Worm (Caenorhabditis elegans) whole organism, L1 larva: ENCODE results near the gene nhr-182.

ENCODE experiments used
- C04F5.9 ChIP-seq: sonication (generic microtip); optimal IDR thresholded peaks from 2 replicates; lab custom pipeline; 2016; ENCODE audit warnings: missing genetic modification characterization, missing compliant biosample characterization
- C34B4.2 ChIP-seq: sonication (generic microtip); optimal IDR thresholded peaks from 2 replicates; lab custom pipeline; 2017; ENCODE audit warnings: mild to moderate bottlenecking, missing genetic modification characterization, missing compliant biosample characterization
- F16B12.6 ChIP-seq: fragments of 150-350 bp; optimal IDR thresholded peaks from 2 replicates; lab custom pipeline; 2014; ENCODE audit warnings: missing biosample characterization, missing genetic modification characterization
- Y116A8C.19 ChIP-seq: sonication (generic microtip); optimal IDR thresholded peaks from 2 replicates; lab custom pipeline; 2016; ENCODE audit warnings: missing compliant biosample characterization, missing genetic modification characterization, borderline replicate concordance
- aha-1 ChIP-seq: fragments of 150-350 bp; optimal IDR thresholded peaks from 2 replicates; lab custom pipeline; 2014; ENCODE audit warnings: missing biosample characterization, missing genetic modification characterization
- alr-1 ChIP-seq: fragments of 200-800 bp; sonication (Bioruptor generic); optimal IDR thresholded peaks from 2 replicates; lab custom pipeline; 2018; ENCODE audit warnings: borderline replicate concordance, mild to moderate bottlenecking, missing genetic modification characterization, missing compliant biosample characterization
- ceh-8 ChIP-seq: fragments of 200-800 bp; sonication (Bioruptor generic); optimal IDR thresholded peaks from 2 replicates; lab custom pipeline; 2018; ENCODE audit warnings: mild to moderate bottlenecking, missing genetic modification characterization, moderate library complexity, missing compliant biosample characterization
- ceh-82 ChIP-seq, 3 experiments: fragments of 150-350 bp in 1 of 3; sonication (generic microtip) in 2 of 3; optimal IDR thresholded peaks; 2 replicates each; lab custom pipeline; 2014 to 2017; ENCODE audit warnings: missing biosample characterization in 3 of 3, missing genetic modification characterization in 3 of 3
- ceh-88 ChIP-seq: fragments of 200-800 bp; sonication (Bioruptor generic); IDR thresholded peaks from 2 replicates; pipeline ENCODE4 v1.3.6; 2022; ENCODE audit warnings: missing genetic modification characterization, missing compliant biosample characterization
- ceh-90 ChIP-seq: sonication (generic microtip); optimal IDR thresholded peaks from 2 replicates; lab custom pipeline; 2016; ENCODE audit warnings: missing genetic modification characterization, missing compliant biosample characterization
- dpl-1 ChIP-seq, 3 experiments: fragments of 150-350 bp in 2 of 3; sonication (generic microtip) in 1 of 3; optimal IDR thresholded peaks; 2 replicates each; lab custom pipeline; 2014 to 2017; ENCODE audit warnings: missing biosample characterization in 3 of 3, missing genetic modification characterization in 3 of 3, missing genetic modification reagents in 3 of 3
- dsc-1 ChIP-seq: sonication (generic microtip); optimal IDR thresholded peaks from 2 replicates; lab custom pipeline; 2016; ENCODE audit warnings: mild to moderate bottlenecking, missing genetic modification characterization, missing compliant biosample characterization
- efl-1 ChIP-seq, 4 experiments: fragments of 150-350 bp; optimal IDR thresholded peaks in 3 of 4; peaks in 1 of 4; 1 replicate in 1 of 4; 2 replicates in 3 of 4; lab custom pipeline; 2014; ENCODE audit warnings: missing biosample characterization in 2 of 4, missing genetic modification characterization in 2 of 4, missing genetic modification reagents in 2 of 4
- egl-13 ChIP-seq: sonication (generic microtip); optimal IDR thresholded peaks from 2 replicates; lab custom pipeline; 2016; ENCODE audit warnings: missing genotype, missing genetic modification reagents, missing genetic modification characterization, missing compliant biosample characterization
- egl-27 ChIP-seq, 2 experiments: fragments of 150-350 bp in 1 of 2; sonication (generic microtip); optimal IDR thresholded peaks; 3 replicates each; lab custom pipeline; 2017 to 2018; ENCODE audit warnings: missing biosample characterization in 2 of 2, missing genetic modification characterization in 2 of 2, missing genetic modification reagents in 2 of 2
- elt-3 ChIP-seq, 6 experiments: fragments of 150-350 bp in 1 of 6; sonication (generic microtip); optimal IDR thresholded peaks; 2 replicates each; lab custom pipeline; 2017 to 2018; ENCODE audit warnings: missing biosample characterization in 6 of 6, missing genetic modification characterization in 6 of 6, inconsistent platforms in 1 of 6
- ets-5 ChIP-seq: fragments of 200-800 bp; sonication (Bioruptor generic); IDR thresholded peaks from 2 replicates; pipeline ENCODE4 v1.3.6; 2022; ENCODE audit warnings: missing genetic modification characterization, missing compliant biosample characterization
- fkh-10 ChIP-seq: sonication (generic microtip); optimal IDR thresholded peaks from 2 replicates; lab custom pipeline; 2017; ENCODE audit warnings: missing biosample characterization, missing genetic modification reagents, missing genetic modification characterization
- fkh-8 ChIP-seq: sonication (generic microtip); optimal IDR thresholded peaks from 2 replicates; lab custom pipeline; 2016; ENCODE audit warnings: mild to moderate bottlenecking, missing genetic modification characterization, missing compliant biosample characterization
- grh-1 ChIP-seq: fragments of 200-800 bp; sonication (Bioruptor generic); IDR thresholded peaks from 2 replicates; pipeline ENCODE4 v1.3.6; 2022; ENCODE audit warnings: missing genetic modification reagents, missing genetic modification characterization, missing compliant biosample characterization
- hlh-17 ChIP-seq: fragments of 200-800 bp; sonication (Bioruptor generic); optimal IDR thresholded peaks from 2 replicates; lab custom pipeline; 2018; ENCODE audit warnings: missing genetic modification characterization, mild to moderate bottlenecking, missing compliant biosample characterization, moderate library complexity, borderline replicate concordance
- hpl-2 ChIP-seq: fragments of 150-350 bp; optimal IDR thresholded peaks from 2 replicates; lab custom pipeline; 2014; ENCODE audit warnings: missing biosample characterization, missing genetic modification reagents, missing genetic modification characterization
- irx-1 ChIP-seq: sonication (generic microtip); optimal IDR thresholded peaks from 2 replicates; lab custom pipeline; 2016; ENCODE audit warnings: missing genetic modification characterization, missing compliant biosample characterization
- isw-1 ChIP-seq: fragments of 200-800 bp; sonication (Bioruptor generic); IDR thresholded peaks from 2 replicates; pipeline ENCODE4 v1.3.6; 2022; ENCODE audit warnings: missing genetic modification characterization, missing compliant biosample characterization
- jun-1 ChIP-seq: fragments of 150-350 bp; optimal IDR thresholded peaks from 2 replicates; lab custom pipeline; 2014; ENCODE audit warnings: missing biosample characterization, missing genetic modification reagents, missing genetic modification characterization
- lin-15B ChIP-seq: fragments of 150-350 bp; sonication (generic microtip); optimal IDR thresholded peaks from 3 replicates; lab custom pipeline; 2014; ENCODE audit warnings: missing biosample characterization, missing genetic modification characterization
- lsy-2 ChIP-seq, 2 experiments: fragments of 150-350 bp; optimal IDR thresholded peaks; 2 replicates each; lab custom pipeline; 2014; ENCODE audit warnings: missing biosample characterization in 2 of 2, missing genetic modification characterization in 2 of 2
- mab-9 ChIP-seq: fragments of 200-800 bp; sonication (Bioruptor generic); IDR thresholded peaks from 2 replicates; pipeline ENCODE4 v1.3.6; 2022; ENCODE audit warnings: missing genetic modification reagents, missing genetic modification characterization, missing compliant biosample characterization
- mef-2 ChIP-seq: fragments of 150-350 bp; optimal IDR thresholded peaks from 2 replicates; lab custom pipeline; 2014; ENCODE audit warnings: missing biosample characterization, missing genetic modification characterization
- mep-1 ChIP-seq: fragments of 150-350 bp; optimal IDR thresholded peaks from 2 replicates; lab custom pipeline; 2014; ENCODE audit warnings: missing biosample characterization, missing genetic modification characterization
- nhr-19 ChIP-seq: fragments of 200-800 bp; sonication (Bioruptor generic); conservative IDR thresholded peaks from 2 replicates; pipeline ENCODE4 v1.3.6; 2022; ENCODE audit warnings: missing genetic modification characterization, missing compliant biosample characterization
- nhr-20 ChIP-seq: sonication (generic microtip); optimal IDR thresholded peaks from 2 replicates; lab custom pipeline; 2016; ENCODE audit warnings: mild to moderate bottlenecking, missing genetic modification characterization, missing compliant biosample characterization
- nhr-28 ChIP-seq: fragments of 150-350 bp; optimal IDR thresholded peaks from 2 replicates; lab custom pipeline; 2014; ENCODE audit warnings: missing biosample characterization, missing genetic modification characterization
- nhr-47 ChIP-seq: sonication (generic microtip); optimal IDR thresholded peaks from 2 replicates; lab custom pipeline; 2016; ENCODE audit warnings: mild to moderate bottlenecking, missing genetic modification characterization, moderate library complexity, missing compliant biosample characterization
- nhr-85 ChIP-seq: sonication (generic microtip); peaks from one replicate; lab custom pipeline; 2016; ENCODE audit warnings: missing genetic modification characterization, inconsistent platforms, missing compliant biosample characterization
- pax-3 ChIP-seq: fragments of 200-800 bp; sonication (Bioruptor generic); optimal IDR thresholded peaks from 2 replicates; lab custom pipeline; 2018; ENCODE audit warnings: mild to moderate bottlenecking, missing genetic modification characterization, moderate library complexity, missing compliant biosample characterization
- pqm-1 ChIP-seq: sonication (generic microtip); optimal IDR thresholded peaks from 3 replicates; lab custom pipeline; 2017; ENCODE audit warnings: missing biosample characterization, missing genetic modification characterization
- rnt-1 ChIP-seq: sonication (generic microtip); optimal IDR thresholded peaks from 2 replicates; lab custom pipeline; 2016; ENCODE audit warnings: mild to moderate bottlenecking, missing genetic modification characterization, moderate library complexity, missing compliant biosample characterization
- skn-1 ChIP-seq: fragments of 150-350 bp; optimal IDR thresholded peaks from 2 replicates; lab custom pipeline; 2014; ENCODE audit warnings: missing biosample characterization, missing genetic modification characterization
- snpc-4 ChIP-seq: fragments of 150-350 bp; optimal IDR thresholded peaks from 2 replicates; lab custom pipeline; 2014; ENCODE audit warnings: missing biosample characterization, missing genetic modification characterization
- snu-23 ChIP-seq: sonication (generic microtip); optimal IDR thresholded peaks from 2 replicates; lab custom pipeline; 2016; ENCODE audit warnings: missing genetic modification characterization, missing compliant biosample characterization
- sox-4 ChIP-seq: sonication (generic microtip); optimal IDR thresholded peaks from 2 replicates; lab custom pipeline; 2016; ENCODE audit warnings: missing genetic modification characterization, missing compliant biosample characterization
- sptf-1 ChIP-seq: fragments of 150-350 bp; optimal IDR thresholded peaks from 2 replicates; lab custom pipeline; 2014; ENCODE audit warnings: missing biosample characterization, missing genetic modification characterization
- sup-37 ChIP-seq: fragments of 200-800 bp; sonication (Bioruptor generic); optimal IDR thresholded peaks from 2 replicates; lab custom pipeline; 2018; ENCODE audit warnings: mild to moderate bottlenecking, missing genetic modification characterization, missing compliant biosample characterization
- swsn-7 ChIP-seq: sonication (generic microtip); optimal IDR thresholded peaks from 2 replicates; lab custom pipeline; 2016; ENCODE audit warnings: missing genetic modification characterization, missing compliant biosample characterization
- tbx-2 ChIP-seq: sonication (generic microtip); optimal IDR thresholded peaks from 2 replicates; lab custom pipeline; 2016; ENCODE audit warnings: missing genetic modification characterization, missing compliant biosample characterization
- tlp-1 ChIP-seq: fragments of 150-350 bp; optimal IDR thresholded peaks from 2 replicates; lab custom pipeline; 2014; ENCODE audit warnings: missing biosample characterization, missing genetic modification characterization
- unc-130 ChIP-seq: fragments of 150-350 bp; optimal IDR thresholded peaks from 2 replicates; lab custom pipeline; 2017; ENCODE audit warnings: missing biosample characterization, missing genetic modification characterization, inconsistent platforms
- unc-30 ChIP-seq: sonication (generic microtip); optimal IDR thresholded peaks from 2 replicates; lab custom pipeline; 2017; ENCODE audit warnings: missing biosample characterization, missing genetic modification characterization
- unc-62 ChIP-seq: fragments of 150-350 bp; optimal IDR thresholded peaks from 2 replicates; lab custom pipeline; 2014; ENCODE audit warnings: missing biosample characterization, missing genetic modification reagents, missing genetic modification characterization
- vab-15 ChIP-seq: sonication (generic microtip); optimal IDR thresholded peaks from 2 replicates; lab custom pipeline; 2017; ENCODE audit warnings: missing genotype, mild to moderate bottlenecking, missing genetic modification characterization, missing compliant biosample characterization
- xbp-1 ChIP-seq: sonication (generic microtip); optimal IDR thresholded peaks from 2 replicates; lab custom pipeline; 2016; ENCODE audit warnings: missing genetic modification characterization, missing compliant biosample characterization
- zag-1 ChIP-seq: fragments of 150-350 bp; optimal IDR thresholded peaks from 2 replicates; lab custom pipeline; 2014; ENCODE audit warnings: missing biosample characterization, missing genetic modification characterization
- zip-4 ChIP-seq: fragments of 200-800 bp; sonication (Bioruptor generic); optimal IDR thresholded peaks from 2 replicates; lab custom pipeline; 2018; ENCODE audit warnings: mild to moderate bottlenecking, missing genetic modification characterization, moderate library complexity, missing compliant biosample characterization

Gene nhr-182

ce11 chrV:2259750-2260149 lies at the start of gene nhr-182:
nhr-182 (minus strand) TSS chrV:2259927.
- TF ChIP-seq C34B4.2 (tag; lab: Kevin White, UChicago) (no peak), mef-2 (tag; lab: Kevin White, UChicago) (no peak), ets-5 (GFP tag; lab: Robert Waterston, UW) (no peak), dsc-1 (tag; lab: Kevin White, UChicago) (no peak), isw-1 (GFP tag; lab: Robert Waterston, UW) (no peak), mep-1 (peak; percentile 34), hpl-2 (GFP tag; lab: Kevin White, UChicago) (no peak), nhr-85 (tag; lab: Kevin White, UChicago) (peak; percentile 80), snu-23 (GFP tag; lab: Kevin White, UChicago) (peak; percentile 57), lsy-2 (tag; optimal IDR thresholded peaks at IDR 0.05; lab: Kevin White, UChicago) (peak; percentile 2 to 43), pax-3 (no peak), fkh-10 (no peak), xbp-1 (tag; lab: Kevin White, UChicago) (no peak), zag-1 (tag; lab: Kevin White, UChicago) (no peak), C04F5.9 (tag; lab: Kevin White, UChicago) (no peak), ceh-8 (GFP tag; lab: Kevin White, UChicago) (no peak), ceh-90 (no peak), irx-1 (tag; lab: Kevin White, UChicago) (no peak), F16B12.6 (tag; lab: Kevin White, UChicago) (no peak), jun-1 (tag; lab: Kevin White, UChicago) (no peak), unc-130 (tag; lab: Kevin White, UChicago) (no peak), alr-1 (no peak), ceh-88 (GFP tag; lab: Robert Waterston, UW) (no peak), tbx-2 (peak; percentile 24), nhr-19 (GFP tag; lab: Robert Waterston, UW) (no peak; the same call in 1 of the 2 replicates), grh-1 (GFP tag; lab: Robert Waterston, UW) (no peak), sptf-1 (tag; lab: Kevin White, UChicago) (no peak), efl-1 (optimal IDR thresholded peaks at IDR 0.05; lab: Kevin White, UChicago) (peak; percentile 36 to 51), efl-1 (GFP tag; optimal IDR thresholded peaks at IDR 0.05 in 1 of 2; lab: Kevin White, UChicago) (no peak), sup-37 (no peak), ceh-82 (tag; optimal IDR thresholded peaks at IDR 0.05; lab: Kevin White, UChicago) (no peak), unc-62 (GFP tag; lab: Kevin White, UChicago) (no peak), nhr-20 (tag; lab: Kevin White, UChicago) (peak; percentile 92), swsn-7 (tag; lab: Kevin White, UChicago) (no peak), zip-4 (GFP tag; lab: Kevin White, UChicago) (no peak), aha-1 (tag; lab: Kevin White, UChicago) (no peak), fkh-8 (tag; lab: Kevin White, UChicago) (no peak), egl-13 (no peak), lin-15B (tag; lab: Kevin White, UChicago) (no peak), skn-1 (tag; lab: Kevin White, UChicago) (peak; percentile 97), rnt-1 (tag; lab: Kevin White, UChicago) (peak; percentile 1), nhr-47 (tag; lab: Kevin White, UChicago) (no peak), sox-4 (tag; lab: Kevin White, UChicago) (no peak), hlh-17 (no peak), pqm-1 (no peak), unc-30 (tag; lab: Kevin White, UChicago) (no peak), nhr-28 (tag; lab: Kevin White, UChicago) (no peak), tlp-1 (no peak), elt-3 (tag; optimal IDR thresholded peaks at IDR 0.05; lab: Kevin White, UChicago) (peak in 1 of 6 experiments; percentile 6), Y116A8C.19 (tag; lab: Kevin White, UChicago) (no peak), mab-9 (no peak), egl-27 (tag; optimal IDR thresholded peaks at IDR 0.05; lab: Kevin White, UChicago) (no peak), vab-15 (tag; lab: Kevin White, UChicago) (no peak), snpc-4 (no peak), dpl-1 (GFP tag; optimal IDR thresholded peaks at IDR 0.05; lab: Kevin White, UChicago) (peak in 1 of 3 experiments; percentile 20)
